Worm (Caenorhabditis elegans) whole organism, L3 larva: ENCODE results near the gene ger-1.

Experiments
- ama-1 ChIP-seq: fragments of 150-350 bp; optimal IDR thresholded peaks from 2 replicates; lab custom pipeline; 2018
- elt-3 ChIP-seq, 3 experiments: fragments of 150-350 bp in 1 of 3; sonication (generic microtip) in 2 of 3; optimal IDR thresholded peaks; 2 replicates in 2 of 3; 4 replicates in 1 of 3; lab custom pipeline; 2014 to 2017; ENCODE audit warnings: missing biosample characterization in 3 of 3, missing genetic modification characterization in 3 of 3
- jun-1 ChIP-seq: fragments of 150-350 bp; optimal IDR thresholded peaks from 2 replicates; lab custom pipeline; 2014; ENCODE audit warnings: missing biosample characterization, missing genetic modification reagents, missing genetic modification characterization
- lin-15B ChIP-seq: fragments of 150-350 bp; optimal IDR thresholded peaks from 2 replicates; lab custom pipeline; 2014; ENCODE audit warnings: missing biosample characterization, missing genetic modification characterization
- nhr-237 ChIP-seq: fragments of 150-350 bp; optimal IDR thresholded peaks from 2 replicates; lab custom pipeline; 2014; ENCODE audit warnings: missing biosample characterization, missing genetic modification characterization
- pqm-1 ChIP-seq: fragments of 150-350 bp; optimal IDR thresholded peaks from 2 replicates; lab custom pipeline; 2017; ENCODE audit warnings: missing biosample characterization, missing genetic modification characterization, inconsistent platforms
- sea-2 ChIP-seq: fragments of 150-350 bp; sonication (generic microtip); optimal IDR thresholded peaks from 4 replicates; lab custom pipeline; 2014; ENCODE audit warnings: missing biosample characterization, missing genetic modification reagents, missing genetic modification characterization
- skn-1 ChIP-seq: fragments of 150-350 bp; optimal IDR thresholded peaks from 2 replicates; lab custom pipeline; 2014; ENCODE audit warnings: missing biosample characterization, missing genetic modification characterization
- snpc-4 ChIP-seq: fragments of 150-350 bp; optimal IDR thresholded peaks from 2 replicates; lab custom pipeline; 2014; ENCODE audit warnings: missing biosample characterization, missing genetic modification characterization
- unc-39 ChIP-seq: sonication (generic microtip); optimal IDR thresholded peaks from 4 replicates; lab custom pipeline; 2017; ENCODE audit warnings: missing biosample characterization, missing genetic modification characterization
- unc-62 ChIP-seq: fragments of 150-350 bp; sonication (generic microtip); optimal IDR thresholded peaks from 4 replicates; lab custom pipeline; 2014; ENCODE audit warnings: missing biosample characterization, missing genetic modification reagents, missing genetic modification characterization

DNA sequence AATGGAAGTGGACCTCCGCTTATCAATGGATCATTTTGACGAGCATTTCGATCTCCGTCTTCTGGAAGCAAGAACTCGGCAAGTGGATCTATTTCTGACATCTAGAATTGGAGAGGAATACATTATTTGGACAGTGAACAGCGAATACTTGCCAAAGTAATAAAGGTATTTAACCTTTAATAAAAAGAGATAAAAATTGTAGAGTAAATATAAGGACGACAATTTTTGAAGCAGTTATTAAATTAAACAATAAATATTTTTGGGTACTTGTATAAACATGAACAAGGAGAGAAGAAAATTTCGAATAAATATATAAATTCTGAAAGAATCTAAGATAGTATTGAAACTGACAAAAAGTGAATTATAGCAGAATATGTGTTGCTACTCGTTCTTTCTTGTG, 5.2 kb upstream of the ger-1 start, which contains the start of gene lin-37:
- TF ChIP-seq sea-2 (GFP tag; lab: Kevin White, UChicago) = no peak
- no peak for TF ChIP-seq pqm-1 (tag; lab: Kevin White, UChicago)
- no peak for TF ChIP-seq lin-15B
- no peak for TF ChIP-seq nhr-237 (tag; lab: Kevin White, UChicago)
- no peak for TF ChIP-seq jun-1
- TF ChIP-seq ama-1 (lab: Kevin White, UChicago) = no peak
- no peak for TF ChIP-seq unc-39 (tag; lab: Kevin White, UChicago)
- TF ChIP-seq elt-3 (tag; optimal IDR thresholded peaks at IDR 0.05; lab: Kevin White, UChicago) = no peak
- TF ChIP-seq snpc-4 (tag; lab: Kevin White, UChicago) = no peak
- no peak for TF ChIP-seq unc-62 (GFP tag; lab: Kevin White, UChicago)
- TF ChIP-seq skn-1 = no peak
